Fruit fly (Drosophila melanogaster) whole organism, wandering third instar larva: ENCODE results near the gene CG44158.

ENCODE experiments used
- Abd-B ChIP-seq: fragments of >200 bp; optimal IDR thresholded peaks from 2 replicates; lab custom pipeline; 2017; ENCODE audit warnings: missing biosample characterization, missing genetic modification characterization
- CG32264 ChIP-seq: fragments of 200-800 bp; sonication (Bioruptor generic); optimal IDR thresholded peaks from 2 replicates; lab custom pipeline; 2016; ENCODE audit warnings: missing biosample characterization, missing genetic modification characterization
- CG9705 ChIP-seq: fragments of 200-800 bp; sonication (Bioruptor generic); optimal IDR thresholded peaks from 2 replicates; lab custom pipeline; 2018; ENCODE audit warnings: missing biosample characterization, mild to moderate bottlenecking, missing genetic modification characterization
- CrebA ChIP-seq: fragments of 200-800 bp; sonication (Bioruptor generic); optimal IDR thresholded peaks from 2 replicates; lab custom pipeline; 2016; ENCODE audit warnings: missing biosample characterization, mild to moderate bottlenecking, missing genetic modification characterization, borderline replicate concordance
- Dfd ChIP-seq: fragments of >200 bp; optimal IDR thresholded peaks from 2 replicates; lab custom pipeline; 2017; ENCODE audit warnings: missing biosample characterization, missing genetic modification characterization
- Dif ChIP-seq: fragments of 200-275, 200-300 bp; sonication (Bioruptor generic); optimal IDR thresholded peaks from 2 replicates; lab custom pipeline; 2018; ENCODE audit warnings: missing biosample characterization, missing genetic modification characterization; ENCODE audit not compliant: partially characterized antibody
- GATAd ChIP-seq: sonication (Bioruptor generic); optimal IDR thresholded peaks from 2 replicates; lab custom pipeline; 2016; ENCODE audit warnings: missing biosample characterization, missing genetic modification characterization
- HLH106 ChIP-seq: fragments of 200-800 bp; optimal IDR thresholded peaks from 3 replicates; lab custom pipeline; 2019; ENCODE audit warnings: missing biosample characterization, mild to moderate bottlenecking, missing genetic modification characterization, moderate library complexity
- Hnf4 ChIP-seq: fragments of 200-800 bp; sonication (Bioruptor generic); optimal IDR thresholded peaks from 2 replicates; lab custom pipeline; 2016; ENCODE audit warnings: missing biosample characterization, mild to moderate bottlenecking, missing genetic modification characterization
- Hr78 ChIP-seq: fragments of >200 bp; optimal IDR thresholded peaks from 2 replicates; lab custom pipeline; 2017; ENCODE audit warnings: missing biosample characterization, missing genetic modification characterization
- Hr83 ChIP-seq: fragments of 200-300 bp; sonication (Bioruptor generic); optimal IDR thresholded peaks from 2 replicates; lab custom pipeline; 2016; ENCODE audit warnings: missing biosample characterization, mild to moderate bottlenecking, missing genetic modification characterization, moderate library complexity; ENCODE audit not compliant: poor library complexity, severe bottlenecking
- Jra ChIP-seq: sonication (Bioruptor generic); optimal IDR thresholded peaks from 2 replicates; lab custom pipeline; 2016; ENCODE audit warnings: missing biosample characterization, missing genetic modification characterization
- Mio ChIP-seq: sonication (Bioruptor generic); optimal IDR thresholded peaks from 2 replicates; lab custom pipeline; 2016; ENCODE audit warnings: missing biosample characterization, missing genetic modification characterization
- Myc ChIP-seq: fragments of >200 bp; optimal IDR thresholded peaks from 2 replicates; lab custom pipeline; 2017
- N ChIP-seq: fragments of >200 bp; optimal IDR thresholded peaks from 2 replicates; lab custom pipeline; 2018; ENCODE audit warnings: missing biosample characterization, missing external identifiers, missing genetic modification characterization
- OdsH ChIP-seq: fragments of 200-800 bp; sonication (Bioruptor generic); optimal IDR thresholded peaks from 2 replicates; lab custom pipeline; 2016; ENCODE audit warnings: missing biosample characterization, mild to moderate bottlenecking, missing genetic modification characterization
- Rel ChIP-seq, 2 experiments: fragments of 200-800 bp; sonication (Bioruptor generic) in 1 of 2; optimal IDR thresholded peaks; 2 replicates in 1 of 2; 3 replicates in 1 of 2; lab custom pipeline; 2016 to 2019; ENCODE audit warnings: mild to moderate bottlenecking in 2 of 2, missing biosample characterization in 2 of 2, missing genetic modification characterization in 2 of 2, moderate library complexity in 1 of 2
- Sp1 ChIP-seq: fragments of 200-800 bp; sonication (Bioruptor generic); optimal IDR thresholded peaks from 3 replicates; lab custom pipeline; 2019; ENCODE audit warnings: missing biosample characterization, mild to moderate bottlenecking, missing genetic modification characterization, moderate library complexity
- Vsx2 ChIP-seq: fragments of 200-300, 225-300 bp; sonication (Bioruptor generic); optimal IDR thresholded peaks from 2 replicates; lab custom pipeline; 2018; ENCODE audit warnings: missing biosample characterization, missing genetic modification characterization; ENCODE audit not compliant: partially characterized antibody
- br ChIP-seq: fragments of 200-800 bp; sonication (Bioruptor generic); optimal IDR thresholded peaks from 2 replicates; lab custom pipeline; 2016; ENCODE audit warnings: missing biosample characterization, missing genetic modification characterization
- brk ChIP-seq: fragments of 200-800 bp; sonication (Bioruptor generic); optimal IDR thresholded peaks from 2 replicates; lab custom pipeline; 2016; ENCODE audit warnings: missing biosample characterization, mild to moderate bottlenecking, missing genetic modification characterization
- dl ChIP-seq, 2 experiments: fragments of 175-275, 200-275 bp in 1 of 2; fragments of 200-275 bp in 1 of 2; sonication (Bioruptor generic); optimal IDR thresholded peaks; lab custom pipeline; 2018; ENCODE audit warnings: mild to moderate bottlenecking in 2 of 2, missing biosample characterization in 2 of 2, missing genetic modification characterization in 2 of 2, moderate library complexity in 2 of 2; ENCODE audit not compliant: partially characterized antibody in 2 of 2, insufficient read depth in 1 of 2
- dmrt93B ChIP-seq: fragments of 200-800 bp; sonication (Bioruptor generic); optimal IDR thresholded peaks from 2 replicates; lab custom pipeline; 2018; ENCODE audit warnings: missing biosample characterization, mild to moderate bottlenecking, missing genetic modification characterization
- dsf ChIP-seq: sonication (Bioruptor generic); optimal IDR thresholded peaks from 2 replicates; lab custom pipeline; 2016; ENCODE audit warnings: missing biosample characterization, missing genetic modification characterization, borderline replicate concordance
- ey ChIP-seq: fragments of 200-800 bp; sonication (Bioruptor generic); optimal IDR thresholded peaks from 2 replicates; lab custom pipeline; 2016; ENCODE audit warnings: missing biosample characterization, missing genetic modification characterization
- foxo ChIP-seq, 2 experiments: fragments of 200-800 bp; sonication (Bioruptor generic); optimal IDR thresholded peaks; 2 replicates in 1 of 2; 3 replicates in 1 of 2; lab custom pipeline; 2016 to 2017; ENCODE audit warnings: missing biosample characterization in 2 of 2, missing genetic modification characterization in 2 of 2
- fru ChIP-seq: fragments of 200-800 bp; sonication (Bioruptor generic); optimal IDR thresholded peaks from 3 replicates; lab custom pipeline; 2016; ENCODE audit warnings: missing biosample characterization, mild to moderate bottlenecking, missing genetic modification characterization
- h ChIP-seq: fragments of 200-800 bp; sonication (Bioruptor generic); optimal IDR thresholded peaks from 3 replicates; lab custom pipeline; 2016; ENCODE audit warnings: missing biosample characterization, mild to moderate bottlenecking, missing genetic modification characterization
- jim ChIP-seq: fragments of 175-275, 200-325 bp; sonication (Bioruptor generic); optimal IDR thresholded peaks from 2 replicates; lab custom pipeline; 2016; ENCODE audit warnings: missing biosample characterization, mild to moderate bottlenecking, missing genetic modification characterization
- lola ChIP-seq: fragments of >200 bp; optimal IDR thresholded peaks from 2 replicates; lab custom pipeline; 2017; ENCODE audit warnings: missing biosample characterization, missing genetic modification characterization
- pan ChIP-seq: fragments of >200 bp; optimal IDR thresholded peaks from 2 replicates; lab custom pipeline; 2017
- psq ChIP-seq: fragments of 200-800 bp; sonication (Bioruptor generic); optimal IDR thresholded peaks from 3 replicates; lab custom pipeline; 2017; ENCODE audit warnings: missing biosample characterization, mild to moderate bottlenecking, missing genetic modification characterization, moderate library complexity
- rgr ChIP-seq: fragments of 200-800 bp; sonication (Bioruptor generic); optimal IDR thresholded peaks from 3 replicates; lab custom pipeline; 2016; ENCODE audit warnings: missing biosample characterization, mild to moderate bottlenecking, missing genetic modification characterization
- sage ChIP-seq: fragments of 200-800 bp; sonication (Bioruptor generic); optimal IDR thresholded peaks from 2 replicates; lab custom pipeline; 2016; ENCODE audit warnings: missing biosample characterization, mild to moderate bottlenecking, missing genetic modification characterization
- sv ChIP-seq: fragments of 200-800 bp; sonication (Bioruptor generic); optimal IDR thresholded peaks from 3 replicates; lab custom pipeline; 2016; ENCODE audit warnings: missing biosample characterization, missing genetic modification characterization
- tai ChIP-seq: sonication (Bioruptor generic); optimal IDR thresholded peaks from 2 replicates; lab custom pipeline; 2016; ENCODE audit warnings: missing biosample characterization, missing genetic modification characterization
- usp ChIP-seq: fragments of >200 bp; optimal IDR thresholded peaks from 2 replicates; lab custom pipeline; 2017; ENCODE audit warnings: missing biosample characterization, missing genetic modification characterization
- woc ChIP-seq: sonication (Bioruptor generic); optimal IDR thresholded peaks from 2 replicates; lab custom pipeline; 2016; ENCODE audit warnings: missing biosample characterization, mild to moderate bottlenecking, missing genetic modification characterization

The CG44158 gene

dm6 chr3R:18166261-18166720 is 42.3 kb upstream of the CG44158 start:
- no peak for TF ChIP-seq OdsH (GFP tag; lab: Kevin White, UChicago)
- TF ChIP-seq Vsx2 (GFP tag; lab: Kevin White, UChicago), result no peak
- no peak for TF ChIP-seq tai
- TF ChIP-seq HLH106 (tag; lab: Kevin White, UChicago), result peak; percentile 24
- TF ChIP-seq sv (GFP tag; lab: Kevin White, UChicago), result no peak
- peak; percentile 8 for TF ChIP-seq psq (GFP tag; lab: Kevin White, UChicago)
- TF ChIP-seq brk (GFP tag; lab: Kevin White, UChicago), result no peak
- peak; percentile 10 for TF ChIP-seq h
- TF ChIP-seq sage (GFP tag; lab: Kevin White, UChicago), result no peak
- no peak for TF ChIP-seq jim (GFP tag; lab: Kevin White, UChicago)
- TF ChIP-seq N (GFP tag; lab: Kevin White, UChicago), result no peak
- TF ChIP-seq dl (GFP tag; optimal IDR thresholded peaks at IDR 0.05; lab: Kevin White, UChicago; ENCODE audit: insufficient read depth in 1 of 2, partially characterized antibody in 2 of 2), result no peak
- no peak for TF ChIP-seq Myc
- TF ChIP-seq br (GFP tag; lab: Kevin White, UChicago), result peak; percentile 32
- TF ChIP-seq lola (GFP tag; lab: Kevin White, UChicago), result no peak
- TF ChIP-seq Hr83 (GFP tag; lab: Kevin White, UChicago), result peak; percentile 12
- peak; percentile 9 for TF ChIP-seq CG9705 (GFP tag; lab: Kevin White, UChicago)
- peak; percentile 21 for TF ChIP-seq woc (GFP tag; lab: Kevin White, UChicago)
- no peak for TF ChIP-seq Dif (GFP tag; lab: Kevin White, UChicago)
- no peak for TF ChIP-seq pan (lab: Kevin White, UChicago)
- TF ChIP-seq dsf (GFP tag; lab: Kevin White, UChicago), result no peak
- no peak for TF ChIP-seq Sp1
- peak; percentile 10 for TF ChIP-seq ey
- TF ChIP-seq fru (GFP tag; lab: Kevin White, UChicago), result peak; percentile 34
- TF ChIP-seq foxo (GFP tag; optimal IDR thresholded peaks at IDR 0.05; lab: Kevin White, UChicago), result peak in 1 of 2 experiments; percentile 56
- no peak for TF ChIP-seq GATAd (GFP tag; lab: Kevin White, UChicago)
- TF ChIP-seq dmrt93B (GFP tag; lab: Kevin White, UChicago), result no peak
- no peak for TF ChIP-seq Mio
- no peak for TF ChIP-seq Dfd (GFP tag; lab: Kevin White, UChicago)
- peak; percentile 32 for TF ChIP-seq Jra (GFP tag; lab: Kevin White, UChicago)
- TF ChIP-seq CG32264 (GFP tag; lab: Kevin White, UChicago), result no peak
- no peak for TF ChIP-seq Hr78 (GFP tag; lab: Kevin White, UChicago)
- TF ChIP-seq Abd-B (GFP tag; lab: Kevin White, UChicago), result no peak
- TF ChIP-seq CrebA, result no peak
- TF ChIP-seq Rel (GFP tag; optimal IDR thresholded peaks at IDR 0.05; lab: Kevin White, UChicago), result no peak
- TF ChIP-seq Rel (tag; optimal IDR thresholded peaks at IDR 0.05; lab: Kevin White, UChicago), result peak; percentile 4
- no peak for TF ChIP-seq usp (GFP tag; lab: Kevin White, UChicago)
- TF ChIP-seq rgr, result peak; percentile 24
- peak; percentile 37 for TF ChIP-seq Hnf4 (GFP tag; lab: Kevin White, UChicago)

dm6 chr3R:18167173-18167415 is 41.5 kb upstream of the CG44158 start, which contains the start of the genes CG7215 and Prx5:
Gene CG7215 (minus strand): TSS chr3R:18167273.
Gene Prx5 (minus strand): TSS chr3R:18167273.
- TF ChIP-seq Sp1 (no peak), HLH106 (tag; lab: Kevin White, UChicago) (no peak), Dfd (GFP tag; lab: Kevin White, UChicago) (no peak), tai (no peak), Mio (no peak), Abd-B (GFP tag; lab: Kevin White, UChicago) (no peak), Vsx2 (GFP tag; lab: Kevin White, UChicago) (no peak), CG32264 (GFP tag; lab: Kevin White, UChicago) (no peak), CrebA (no peak), Rel (GFP tag; optimal IDR thresholded peaks at IDR 0.05; lab: Kevin White, UChicago) (no peak), Rel (tag; optimal IDR thresholded peaks at IDR 0.05; lab: Kevin White, UChicago) (no peak)
